Worm (Caenorhabditis elegans) whole organism, L2 larva: Measurements from ENCODE around the gene Y71H2AR.2.
A peak's percentile ranks its signal among the peaks of the same experiment; 100 is the strongest.

Experiments used
- F13H6.1 ChIP-seq: sonication (generic microtip); optimal IDR thresholded peaks from 2 replicates; lab custom pipeline; 2016; ENCODE audit warnings: missing genetic modification characterization, missing compliant biosample characterization
- R02D3.7 ChIP-seq: fragments of 150-350 bp; optimal IDR thresholded peaks from 2 replicates; lab custom pipeline; 2014; ENCODE audit warnings: missing biosample characterization, missing genetic modification characterization
- egl-27 ChIP-seq: sonication (generic microtip); optimal IDR thresholded peaks from 3 replicates; lab custom pipeline; 2017; ENCODE audit warnings: missing biosample characterization, missing genetic modification reagents, missing genetic modification characterization
- elt-3 ChIP-seq: sonication (generic microtip); optimal IDR thresholded peaks from 2 replicates; lab custom pipeline; 2017; ENCODE audit warnings: missing biosample characterization, missing genetic modification characterization
- lin-13 ChIP-seq: fragments of 150-350 bp; optimal IDR thresholded peaks from 2 replicates; lab custom pipeline; 2014; ENCODE audit warnings: missing biosample characterization, missing genetic modification reagents, missing genetic modification characterization
- nhr-23 ChIP-seq: fragments of 150-350 bp; optimal IDR thresholded peaks from 2 replicates; lab custom pipeline; 2014; ENCODE audit warnings: missing biosample characterization, missing genetic modification reagents, missing genetic modification characterization
- nhr-237 ChIP-seq: fragments of 150-350 bp; optimal IDR thresholded peaks from 2 replicates; lab custom pipeline; 2014; ENCODE audit warnings: missing biosample characterization, missing genetic modification characterization
- unc-62 ChIP-seq: fragments of 150-350 bp; optimal IDR thresholded peaks from 2 replicates; lab custom pipeline; 2014; ENCODE audit warnings: missing biosample characterization, missing genetic modification reagents, missing genetic modification characterization

DNA sequence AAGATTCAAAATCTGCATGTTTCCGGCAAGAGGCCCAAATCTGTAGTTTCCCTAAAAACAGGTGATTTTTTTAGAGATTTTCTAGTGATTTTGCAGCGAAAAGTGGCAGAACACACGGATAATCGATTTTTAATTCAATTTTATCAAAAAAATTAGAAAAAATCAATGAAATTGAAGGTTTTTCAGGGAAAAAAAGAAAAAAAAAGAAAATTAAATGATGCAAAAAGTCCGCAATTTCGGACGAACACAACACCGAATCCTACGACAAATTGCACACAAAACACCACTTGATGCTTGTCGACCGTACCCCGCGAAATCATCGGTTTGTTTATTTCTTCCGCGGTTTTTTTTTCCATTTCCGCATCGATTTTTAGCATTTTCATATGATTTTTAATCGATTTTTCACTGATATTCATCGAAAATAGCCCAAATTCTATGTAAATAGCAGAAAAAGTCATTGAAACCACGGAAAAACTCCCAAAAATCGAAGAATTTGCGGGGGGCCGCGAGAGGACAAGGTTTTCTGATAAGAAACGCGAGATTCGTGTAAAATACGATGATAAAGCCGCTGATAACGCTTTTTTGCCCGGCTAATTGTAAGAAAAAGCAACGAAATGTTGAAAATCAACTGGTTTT lies 25.7 kb downstream of the Y71H2AR.2 start, which contains the start of gene tufm-1:
- TF ChIP-seq R02D3.7 (tag; lab: Kevin White, UChicago) (no peak), unc-62 (GFP tag; lab: Kevin White, UChicago) (no peak), egl-27 (no peak), nhr-23 (no peak), nhr-237 (tag; lab: Kevin White, UChicago) (no peak), lin-13 (GFP tag; lab: Kevin White, UChicago) (peak; percentile 69), F13H6.1 (tag; lab: Kevin White, UChicago) (peak; percentile 17), elt-3 (tag; lab: Kevin White, UChicago) (no peak)
